Worm (Caenorhabditis elegans): ENCODE measurements around the gene acdh-13.

The acdh-13 gene

DNA sequence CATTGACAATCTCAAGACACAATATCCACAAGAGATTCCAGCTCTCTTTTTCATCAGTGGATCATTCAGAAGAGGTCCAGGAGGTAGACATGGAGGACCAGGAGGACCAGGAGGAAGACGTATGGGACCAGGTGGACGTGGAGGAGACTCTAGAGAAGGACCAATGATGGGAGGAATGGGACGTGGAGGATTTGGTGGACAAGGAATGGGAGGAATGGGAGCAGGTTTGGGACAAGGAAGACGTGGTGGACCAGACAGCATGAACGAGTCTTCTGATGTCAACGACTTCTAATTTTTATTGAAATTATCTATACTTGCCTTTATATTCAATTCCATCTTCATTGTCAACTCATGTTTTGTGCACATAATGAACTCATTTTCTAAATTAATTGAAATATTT is 10.6 kb downstream of the acdh-13 start:
- TF ChIP-seq tbx-37 (GFP tag; conservative IDR thresholded peaks at IDR 0.05) (no peak), ama-1 (optimal IDR thresholded peaks at IDR 0.05) (no peak), scrt-1 (GFP tag; IDR thresholded peaks at IDR 0.05) (no peak)

DNA sequence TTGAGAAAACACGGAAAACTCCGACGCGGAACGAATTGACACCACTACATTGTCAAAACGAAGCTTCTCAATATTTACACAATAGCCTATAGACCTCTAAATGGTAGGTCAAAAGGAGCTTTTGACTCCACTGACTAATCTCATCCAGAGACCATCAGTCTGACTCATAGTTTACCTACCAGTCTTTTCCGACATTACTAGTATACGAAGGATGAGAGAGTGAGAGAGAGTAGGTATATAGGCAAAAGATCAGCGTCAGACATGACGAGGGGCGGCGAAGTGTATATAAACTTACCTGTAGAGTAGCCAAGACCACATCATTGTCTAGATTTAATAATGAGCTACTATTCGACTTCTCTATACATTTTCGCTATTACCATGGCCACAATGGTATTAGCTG is 11.4 kb downstream of the acdh-13 start, which contains the start of gene srlf-3:
srlf-3 (plus strand) TSS at position 301 of the 400 bp plus-strand sequence.
- TF ChIP-seq sea-1 (GFP tag; conservative IDR thresholded peaks at IDR 0.05): no peak
- TF ChIP-seq aly-1 (tag; optimal IDR thresholded peaks at IDR 0.05): no peak
- no peak for TF ChIP-seq ceh-36 (tag; optimal IDR thresholded peaks at IDR 0.05)
- TF ChIP-seq B0310.2 (tag; optimal IDR thresholded peaks at IDR 0.05): no peak
- TF ChIP-seq tra-4 (tag; optimal IDR thresholded peaks at IDR 0.05): no peak
- no peak for TF ChIP-seq scrt-1 (GFP tag; IDR thresholded peaks at IDR 0.05)
- no peak for TF ChIP-seq flt-1 (GFP tag; IDR thresholded peaks at IDR 0.05)

DNA sequence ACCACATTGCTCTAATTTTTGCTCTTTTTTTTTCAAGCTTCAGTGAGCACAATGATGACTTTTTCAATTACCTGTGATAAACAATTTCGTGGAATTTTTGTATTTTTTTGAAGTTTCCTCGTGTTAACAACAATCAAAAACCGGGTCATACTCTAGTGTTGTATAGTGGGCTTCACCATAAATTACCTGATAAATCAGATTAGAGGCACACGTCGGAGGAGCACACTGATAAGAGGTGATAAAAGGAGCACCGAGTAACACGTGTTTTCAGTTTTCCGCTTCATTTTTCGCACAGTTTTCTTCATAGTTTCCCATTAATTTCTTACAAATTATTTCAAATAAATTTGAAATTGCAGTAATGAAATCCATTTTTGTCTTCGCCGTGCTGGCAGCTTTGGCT is 17.3 kb downstream of the acdh-13 start, which contains the start of gene spp-8:
spp-8 (plus strand) TSS at position 357 of the 400 bp plus-strand sequence.
- no peak for TF ChIP-seq ceh-36 (tag; optimal IDR thresholded peaks at IDR 0.05)
- TF ChIP-seq tbx-37 (GFP tag; conservative IDR thresholded peaks at IDR 0.05): no peak
- no peak for TF ChIP-seq tra-4 (tag; optimal IDR thresholded peaks at IDR 0.05)
- no peak for TF ChIP-seq hmg-4 (GFP tag; optimal IDR thresholded peaks at IDR 0.05)
- TF ChIP-seq sea-1 (GFP tag; conservative IDR thresholded peaks at IDR 0.05): no peak
- TF ChIP-seq scrt-1 (GFP tag; IDR thresholded peaks at IDR 0.05): no peak
- no peak for TF ChIP-seq hnd-1 (tag; optimal IDR thresholded peaks at IDR 0.05)
- TF ChIP-seq flt-1 (GFP tag; IDR thresholded peaks at IDR 0.05): no peak
- TF ChIP-seq tbx-11 (GFP tag; IDR thresholded peaks at IDR 0.05): no peak
- TF ChIP-seq F13C5.2 (tag; optimal IDR thresholded peaks at IDR 0.05): no peak
- no peak for TF ChIP-seq B0310.2 (tag; optimal IDR thresholded peaks at IDR 0.05)

DNA sequence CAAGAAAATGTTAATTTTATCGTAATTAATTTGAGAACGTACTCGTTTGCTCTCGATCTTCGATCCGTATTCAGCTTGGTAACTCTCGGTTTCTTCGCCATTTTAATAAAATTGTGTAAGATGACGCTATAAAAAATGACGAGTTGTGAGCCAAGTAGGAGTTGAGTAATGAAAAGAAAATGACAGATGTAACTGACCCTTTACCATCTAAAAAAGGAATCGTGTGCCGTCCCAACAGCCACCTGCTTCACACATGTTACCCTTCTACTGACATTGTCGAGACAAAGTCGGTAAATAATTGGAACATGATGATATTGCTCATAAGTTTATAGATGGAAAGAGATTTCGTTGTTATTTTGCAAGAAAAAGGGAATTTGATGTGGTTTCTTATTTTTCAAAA is 19.3 kb downstream of the acdh-13 start, which contains the start of gene hlh-12:
hlh-12 (minus strand) TSS at position 101 of the 400 bp plus-strand sequence.
- TF ChIP-seq B0310.2 (tag; optimal IDR thresholded peaks at IDR 0.05): no peak

DNA sequence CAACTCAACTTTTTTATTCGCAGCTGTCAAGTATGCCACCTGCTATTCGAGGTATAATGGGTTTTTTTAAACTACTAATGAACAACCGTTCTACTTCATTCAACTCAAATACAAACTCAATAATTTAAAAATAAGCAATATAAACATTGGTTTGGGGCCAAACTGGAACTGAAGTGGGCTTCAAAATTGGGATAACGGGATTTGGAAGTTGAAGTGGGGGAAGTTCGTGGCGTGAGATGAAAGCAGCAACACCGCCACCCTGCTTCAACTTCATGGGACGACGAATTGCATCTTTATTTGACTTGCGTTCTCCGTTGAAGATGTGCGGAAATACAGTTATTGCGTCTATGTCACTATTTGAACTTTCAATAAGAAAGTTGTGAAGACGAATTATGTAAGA is 20.1 kb downstream of the acdh-13 start:
- TF ChIP-seq B0310.2 (tag; optimal IDR thresholded peaks at IDR 0.05) (no peak), F13C5.2 (tag; optimal IDR thresholded peaks at IDR 0.05) (no peak), pes-1 (GFP tag; IDR thresholded peaks at IDR 0.05) (no peak), hmg-4 (GFP tag; optimal IDR thresholded peaks at IDR 0.05) (no peak), tbx-11 (GFP tag; IDR thresholded peaks at IDR 0.05) (no peak), ceh-36 (tag; optimal IDR thresholded peaks at IDR 0.05) (no peak), tbx-37 (GFP tag; conservative IDR thresholded peaks at IDR 0.05) (no peak), scrt-1 (GFP tag; IDR thresholded peaks at IDR 0.05) (no peak), sea-1 (GFP tag; conservative IDR thresholded peaks at IDR 0.05) (no peak), hmbx-1 (tag; optimal IDR thresholded peaks at IDR 0.05) (no peak), tra-4 (tag; optimal IDR thresholded peaks at IDR 0.05) (no peak), ets-7 (tag; optimal IDR thresholded peaks at IDR 0.05) (no peak)

DNA sequence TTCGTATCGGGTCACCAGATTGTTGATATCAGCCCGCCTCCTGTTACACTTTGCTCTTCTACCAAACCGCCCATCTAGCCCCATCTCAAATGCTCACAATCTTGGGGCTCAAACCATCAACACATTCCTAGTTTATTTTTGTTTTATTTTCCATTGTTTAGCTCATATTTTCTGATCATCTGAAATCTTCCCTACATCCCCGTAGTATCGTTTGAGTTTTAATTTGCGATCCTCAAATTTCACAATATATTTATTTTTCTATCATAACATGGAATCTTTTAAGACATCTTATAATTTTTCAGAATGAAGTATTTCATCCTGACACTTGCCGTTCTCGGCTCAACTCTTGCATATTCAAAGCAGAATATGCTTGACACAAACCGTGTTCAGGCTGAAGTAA is 21.7 kb downstream of the acdh-13 start, which contains the start of gene spp-10:
spp-10 (plus strand) TSS at position 301 of the 400 bp plus-strand sequence.
- no peak for TF ChIP-seq hnd-1 (tag; optimal IDR thresholded peaks at IDR 0.05)
- no peak for TF ChIP-seq ets-7 (tag; optimal IDR thresholded peaks at IDR 0.05)
- no peak for TF ChIP-seq pes-1 (GFP tag; IDR thresholded peaks at IDR 0.05)
- no peak for TF ChIP-seq tra-4 (tag; optimal IDR thresholded peaks at IDR 0.05)
- TF ChIP-seq tbx-37 (GFP tag; conservative IDR thresholded peaks at IDR 0.05): no peak
- TF ChIP-seq flt-1 (GFP tag; IDR thresholded peaks at IDR 0.05): no peak
- no peak for TF ChIP-seq aly-1 (tag; optimal IDR thresholded peaks at IDR 0.05)
- no peak for TF ChIP-seq scrt-1 (GFP tag; IDR thresholded peaks at IDR 0.05)
- TF ChIP-seq ceh-13 (GFP tag; optimal IDR thresholded peaks at IDR 0.05): no peak
- no peak for TF ChIP-seq hmbx-1 (tag; optimal IDR thresholded peaks at IDR 0.05)
- no peak for TF ChIP-seq ama-1 (optimal IDR thresholded peaks at IDR 0.05)
- TF ChIP-seq B0310.2 (tag; optimal IDR thresholded peaks at IDR 0.05): no peak
- TF ChIP-seq tbx-11 (GFP tag; IDR thresholded peaks at IDR 0.05): no peak
- no peak for TF ChIP-seq sea-1 (GFP tag; conservative IDR thresholded peaks at IDR 0.05)
- TF ChIP-seq ceh-36 (tag; optimal IDR thresholded peaks at IDR 0.05): no peak

DNA sequence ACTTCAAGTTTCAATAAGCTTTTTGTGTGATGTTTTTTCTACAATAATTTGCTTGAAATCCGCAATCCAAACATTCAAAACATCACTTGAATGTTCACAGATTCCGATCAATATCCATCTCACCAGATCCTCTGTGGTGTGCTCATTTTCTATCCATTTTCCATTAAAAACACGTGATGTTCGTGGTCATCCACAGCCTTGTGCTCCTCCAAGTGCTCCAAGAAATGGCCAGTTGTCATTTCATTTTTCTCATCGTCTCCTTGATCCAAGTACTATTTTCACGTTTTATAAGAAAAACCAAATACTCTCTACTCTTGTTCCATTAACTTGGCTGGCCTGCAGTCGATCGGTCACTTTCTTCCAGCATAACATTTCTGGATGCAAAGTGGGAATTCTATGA is 22.5 kb downstream of the acdh-13 start:
- TF ChIP-seq ama-1 (optimal IDR thresholded peaks at IDR 0.05) (no peak), F13C5.2 (tag; optimal IDR thresholded peaks at IDR 0.05) (no peak), tra-4 (tag; optimal IDR thresholded peaks at IDR 0.05) (no peak)

DNA sequence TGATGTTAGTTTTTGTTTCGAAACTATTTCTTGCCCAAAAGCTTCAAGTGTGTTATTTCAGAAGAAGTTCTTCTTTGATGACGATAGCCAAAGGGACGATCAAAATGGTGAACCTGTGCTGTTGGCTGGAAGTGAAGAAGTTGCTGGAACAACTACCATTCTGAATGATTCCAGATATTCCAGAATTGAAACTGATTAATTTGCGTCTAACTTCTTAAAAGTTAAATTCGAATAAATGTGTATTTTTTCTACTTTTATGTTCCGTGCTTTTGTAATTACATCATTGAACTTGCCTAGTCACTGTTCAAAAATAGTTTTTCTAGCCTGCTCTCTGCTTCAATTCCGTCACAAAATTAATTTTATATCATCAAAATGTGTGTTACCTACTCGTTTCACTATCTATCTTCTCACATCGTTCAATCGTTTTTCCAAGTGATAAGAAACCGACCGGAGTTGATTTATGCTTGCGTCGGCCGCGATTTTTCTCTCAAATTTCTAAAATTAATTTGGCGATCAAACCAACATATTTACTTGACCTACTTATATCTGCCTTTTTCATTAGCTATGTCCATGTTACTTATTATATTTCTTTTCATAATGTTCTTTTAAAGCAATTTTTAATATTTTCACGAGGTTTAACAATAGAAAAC is 23.5 kb downstream of the acdh-13 start:
- no peak for TF ChIP-seq tbx-11 (GFP tag; IDR thresholded peaks at IDR 0.05)
- no peak for TF ChIP-seq hnd-1 (tag; optimal IDR thresholded peaks at IDR 0.05)
- no peak for TF ChIP-seq tra-4 (tag; optimal IDR thresholded peaks at IDR 0.05)
- no peak for TF ChIP-seq ceh-13 (GFP tag; optimal IDR thresholded peaks at IDR 0.05)
- no peak for TF ChIP-seq F13C5.2 (tag; optimal IDR thresholded peaks at IDR 0.05)
- TF ChIP-seq hmbx-1 (tag; optimal IDR thresholded peaks at IDR 0.05): no peak
- TF ChIP-seq sea-1 (GFP tag; conservative IDR thresholded peaks at IDR 0.05): no peak
- no peak for TF ChIP-seq hmg-4 (GFP tag; optimal IDR thresholded peaks at IDR 0.05)
- no peak for TF ChIP-seq ceh-36 (tag; optimal IDR thresholded peaks at IDR 0.05)
- no peak for TF ChIP-seq aly-1 (tag; optimal IDR thresholded peaks at IDR 0.05)
- TF ChIP-seq tbx-37 (GFP tag; conservative IDR thresholded peaks at IDR 0.05): no peak
- TF ChIP-seq ama-1 (optimal IDR thresholded peaks at IDR 0.05): no peak
